Worm (Caenorhabditis elegans) whole organism, L3 larva: ENCODE measurements around the gene srv-7.
A peak's percentile ranks its signal among the peaks of the same experiment; 100 is the strongest.

Experiments used
- R02D3.7 ChIP-seq: fragments of 150-350 bp; optimal IDR thresholded peaks from 2 replicates; lab custom pipeline; 2014; ENCODE audit warnings: missing biosample characterization, missing genetic modification characterization
- ZK546.5 ChIP-seq: sonication (generic microtip); optimal IDR thresholded peaks from 2 replicates; lab custom pipeline; 2017; ENCODE audit warnings: missing biosample characterization, missing genetic modification characterization
- aly-2 ChIP-seq: fragments of 150-350 bp; optimal IDR thresholded peaks from 2 replicates; lab custom pipeline; 2014; ENCODE audit warnings: missing biosample characterization, missing genetic modification characterization
- ceh-16 ChIP-seq: sonication (generic microtip); optimal IDR thresholded peaks from 2 replicates; lab custom pipeline; 2017; ENCODE audit warnings: missing biosample characterization, missing genetic modification characterization
- ceh-28 ChIP-seq: fragments of 150-350 bp; optimal IDR thresholded peaks from 2 replicates; lab custom pipeline; 2014; ENCODE audit warnings: missing biosample characterization, missing genetic modification reagents, missing genetic modification characterization
- ceh-82 ChIP-seq: fragments of 150-350 bp; optimal IDR thresholded peaks from 2 replicates; lab custom pipeline; 2014; ENCODE audit warnings: missing biosample characterization, missing genetic modification characterization
- ceh-9 ChIP-seq: sonication (generic microtip); optimal IDR thresholded peaks from 2 replicates; lab custom pipeline; 2018; ENCODE audit warnings: missing biosample characterization, missing genetic modification characterization
- egl-27 ChIP-seq: sonication (generic microtip); optimal IDR thresholded peaks from 4 replicates; lab custom pipeline; 2017; ENCODE audit warnings: missing biosample characterization, missing genetic modification reagents, missing genetic modification characterization
- egl-5 ChIP-seq: fragments of 150-350 bp; optimal IDR thresholded peaks from 2 replicates; lab custom pipeline; 2017; ENCODE audit warnings: missing biosample characterization, missing genetic modification reagents, missing genetic modification characterization, inconsistent platforms
- elt-1 ChIP-seq: fragments of 150-350 bp; optimal IDR thresholded peaks from 2 replicates; lab custom pipeline; 2014; ENCODE audit warnings: missing biosample characterization, missing genetic modification characterization
- elt-2 ChIP-seq: sonication (generic microtip); optimal IDR thresholded peaks from 2 replicates; lab custom pipeline; 2016; ENCODE audit warnings: missing genetic modification reagents, mild to moderate bottlenecking, missing genetic modification characterization, missing compliant biosample characterization
- elt-3 ChIP-seq, 3 experiments: fragments of 150-350 bp in 1 of 3; sonication (generic microtip) in 2 of 3; optimal IDR thresholded peaks; 2 replicates in 2 of 3; 4 replicates in 1 of 3; lab custom pipeline; 2014 to 2017; ENCODE audit warnings: missing biosample characterization in 3 of 3, missing genetic modification characterization in 3 of 3
- fkh-10 ChIP-seq: sonication (generic microtip); optimal IDR thresholded peaks from 2 replicates; lab custom pipeline; 2017; ENCODE audit warnings: missing biosample characterization, missing genetic modification reagents, missing genetic modification characterization
- fkh-2 ChIP-seq: fragments of 150-350 bp; optimal IDR thresholded peaks from 2 replicates; lab custom pipeline; 2014; ENCODE audit warnings: missing biosample characterization, missing genetic modification reagents, missing genetic modification characterization
- fos-1 ChIP-seq: fragments of 150-350 bp; optimal IDR thresholded peaks from 2 replicates; lab custom pipeline; 2014; ENCODE audit warnings: missing biosample characterization, missing genetic modification characterization
- hmg-11 ChIP-seq: sonication (generic microtip); optimal IDR thresholded peaks from 2 replicates; lab custom pipeline; 2016; ENCODE audit warnings: missing genetic modification characterization, missing compliant biosample characterization
- jun-1 ChIP-seq: fragments of 150-350 bp; optimal IDR thresholded peaks from 2 replicates; lab custom pipeline; 2014; ENCODE audit warnings: missing biosample characterization, missing genetic modification reagents, missing genetic modification characterization
- lin-15B ChIP-seq: fragments of 150-350 bp; optimal IDR thresholded peaks from 2 replicates; lab custom pipeline; 2014; ENCODE audit warnings: missing biosample characterization, missing genetic modification characterization
- lin-39 ChIP-seq: fragments of 150-350 bp; optimal IDR thresholded peaks from 2 replicates; lab custom pipeline; 2018; ENCODE audit warnings: missing biosample characterization, missing genetic modification reagents, missing genetic modification characterization
- lsy-12 ChIP-seq: sonication (generic microtip); optimal IDR thresholded peaks from 2 replicates; lab custom pipeline; 2016; ENCODE audit warnings: mild to moderate bottlenecking, missing genetic modification characterization, missing compliant biosample characterization
- mdl-1 ChIP-seq: fragments of 150-350 bp; optimal IDR thresholded peaks from 2 replicates; lab custom pipeline; 2014; ENCODE audit warnings: missing biosample characterization, missing genetic modification characterization
- mml-1 ChIP-seq: fragments of 150-350 bp; sonication (generic microtip); optimal IDR thresholded peaks from 3 replicates; lab custom pipeline; 2014; ENCODE audit warnings: missing biosample characterization, missing genetic modification characterization
- nfya-1 ChIP-seq: sonication (generic microtip); optimal IDR thresholded peaks from 2 replicates; lab custom pipeline; 2017; ENCODE audit warnings: missing genetic modification characterization, mild to moderate bottlenecking, missing compliant biosample characterization, antibody characterized with exemption, moderate library complexity; ENCODE audit not compliant: insufficient read depth
- nhr-11 ChIP-seq: fragments of 150-350 bp; optimal IDR thresholded peaks from 2 replicates; lab custom pipeline; 2014; ENCODE audit warnings: missing biosample characterization, missing genetic modification characterization
- nhr-12 ChIP-seq: fragments of 150-350 bp; optimal IDR thresholded peaks from 2 replicates; lab custom pipeline; 2014; ENCODE audit warnings: missing biosample characterization, missing genetic modification characterization
- nhr-23 ChIP-seq: fragments of 150-350 bp; optimal IDR thresholded peaks from 2 replicates; lab custom pipeline; 2014; ENCODE audit warnings: missing biosample characterization, missing genetic modification reagents, missing genetic modification characterization
- nhr-237 ChIP-seq: fragments of 150-350 bp; optimal IDR thresholded peaks from 2 replicates; lab custom pipeline; 2014; ENCODE audit warnings: missing biosample characterization, missing genetic modification characterization
- nhr-25 ChIP-seq: sonication (generic microtip); optimal IDR thresholded peaks from 2 replicates; lab custom pipeline; 2017; ENCODE audit warnings: missing biosample characterization, missing genetic modification characterization
- nhr-28 ChIP-seq: fragments of 150-350 bp; optimal IDR thresholded peaks from 2 replicates; lab custom pipeline; 2014; ENCODE audit warnings: missing biosample characterization, missing genetic modification characterization
- nhr-43 ChIP-seq: sonication (generic microtip); optimal IDR thresholded peaks from 2 replicates; lab custom pipeline; 2016; ENCODE audit warnings: mild to moderate bottlenecking, missing genetic modification characterization, missing compliant biosample characterization; ENCODE audit not compliant: poor library complexity, severe bottlenecking
- nhr-67 ChIP-seq: fragments of 150-350 bp; optimal IDR thresholded peaks from 2 replicates; lab custom pipeline; 2014; ENCODE audit warnings: missing biosample characterization, missing genetic modification characterization
- nhr-76 ChIP-seq: fragments of 150-350 bp; sonication (generic microtip); optimal IDR thresholded peaks from 5 replicates; lab custom pipeline; 2014; ENCODE audit warnings: missing biosample characterization, missing genetic modification characterization
- nhr-77 ChIP-seq: fragments of 150-350 bp; optimal IDR thresholded peaks from 2 replicates; lab custom pipeline; 2014; ENCODE audit warnings: missing biosample characterization, missing genetic modification characterization
- pha-4 ChIP-seq: fragments of 150-350 bp; optimal IDR thresholded peaks from 2 replicates; lab custom pipeline; 2014; ENCODE audit warnings: missing biosample characterization, missing genetic modification reagents, missing genetic modification characterization
- pqm-1 ChIP-seq: fragments of 150-350 bp; optimal IDR thresholded peaks from 2 replicates; lab custom pipeline; 2017; ENCODE audit warnings: missing biosample characterization, missing genetic modification characterization, inconsistent platforms
- sea-2 ChIP-seq: fragments of 150-350 bp; sonication (generic microtip); optimal IDR thresholded peaks from 4 replicates; lab custom pipeline; 2014; ENCODE audit warnings: missing biosample characterization, missing genetic modification reagents, missing genetic modification characterization
- skn-1 ChIP-seq: fragments of 150-350 bp; optimal IDR thresholded peaks from 2 replicates; lab custom pipeline; 2014; ENCODE audit warnings: missing biosample characterization, missing genetic modification characterization
- snpc-4 ChIP-seq: fragments of 150-350 bp; optimal IDR thresholded peaks from 2 replicates; lab custom pipeline; 2014; ENCODE audit warnings: missing biosample characterization, missing genetic modification characterization
- tbx-2 ChIP-seq: sonication (generic microtip); optimal IDR thresholded peaks from 2 replicates; lab custom pipeline; 2016; ENCODE audit warnings: mild to moderate bottlenecking, missing genetic modification characterization, missing compliant biosample characterization
- unc-39 ChIP-seq: sonication (generic microtip); optimal IDR thresholded peaks from 4 replicates; lab custom pipeline; 2017; ENCODE audit warnings: missing biosample characterization, missing genetic modification characterization
- unc-62 ChIP-seq: fragments of 150-350 bp; sonication (generic microtip); optimal IDR thresholded peaks from 4 replicates; lab custom pipeline; 2014; ENCODE audit warnings: missing biosample characterization, missing genetic modification reagents, missing genetic modification characterization
- ztf-11 ChIP-seq: fragments of 150-350 bp; optimal IDR thresholded peaks from 2 replicates; lab custom pipeline; 2014; ENCODE audit warnings: missing biosample characterization, missing genetic modification characterization
- ztf-4 ChIP-seq: fragments of 150-350 bp; optimal IDR thresholded peaks from 2 replicates; lab custom pipeline; 2014; ENCODE audit warnings: missing biosample characterization, missing genetic modification characterization

The srv-7 gene

DNA sequence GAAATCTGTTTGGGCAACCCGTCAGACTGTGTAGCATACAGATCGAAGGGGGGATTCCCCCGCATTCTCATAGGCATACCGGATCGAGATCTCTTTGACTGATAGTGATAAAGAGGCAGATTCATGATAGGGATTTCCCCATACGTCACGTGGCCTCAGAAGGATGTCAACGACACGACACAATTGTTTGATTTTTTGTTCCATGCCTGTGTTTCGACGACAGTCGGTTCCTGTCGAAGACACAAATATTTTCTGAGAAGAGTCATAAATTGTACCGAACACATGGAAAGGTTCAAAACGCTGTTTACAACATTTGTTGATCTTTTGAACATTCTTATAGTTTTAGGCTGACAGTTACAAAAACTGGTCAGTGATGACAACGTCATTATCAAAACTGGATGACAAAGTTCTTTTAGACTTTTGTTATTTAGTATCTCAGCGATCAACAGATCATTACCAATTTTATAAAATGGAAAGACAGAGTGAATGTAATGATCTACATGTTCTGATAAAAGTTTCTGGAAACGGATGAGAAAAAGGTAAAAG, 19.3 kb downstream of the srv-7 start:
- TF ChIP-seq nhr-43 (tag; lab: Kevin White, UChicago) (peak; percentile 87), skn-1 (tag; lab: Kevin White, UChicago) (no peak), nhr-67 (tag; lab: Kevin White, UChicago) (no peak), pha-4 (tag; lab: Kevin White, UChicago) (no peak), ceh-9 (tag; lab: Kevin White, UChicago) (no peak), egl-5 (tag; lab: Kevin White, UChicago) (no peak), sea-2 (GFP tag; lab: Kevin White, UChicago) (no peak), unc-39 (tag; lab: Kevin White, UChicago) (no peak), nhr-76 (no peak), elt-2 (tag; lab: Kevin White, UChicago) (peak; percentile 15), lsy-12 (tag; lab: Kevin White, UChicago) (peak; percentile 24), tbx-2 (tag; lab: Kevin White, UChicago) (no peak), elt-1 (tag; lab: Kevin White, UChicago) (no peak), ceh-16 (tag; lab: Kevin White, UChicago) (no peak), egl-27 (tag; lab: Kevin White, UChicago) (no peak), lin-39 (no peak), hmg-11 (tag; lab: Kevin White, UChicago) (no peak), nhr-237 (no peak), fkh-10 (GFP tag; lab: Kevin White, UChicago) (no peak), fos-1 (no peak), lin-15B (no peak), aly-2 (tag; lab: Kevin White, UChicago) (no peak), mdl-1 (no peak), jun-1 (no peak), pqm-1 (no peak), nfya-1 (tag; lab: Kevin White, UChicago) (no peak), ceh-28 (no peak), mml-1 (tag; lab: Kevin White, UChicago) (no peak), ztf-11 (tag; lab: Kevin White, UChicago) (no peak), nhr-11 (tag; lab: Kevin White, UChicago) (no peak), fkh-2 (tag; lab: Kevin White, UChicago) (no peak), ceh-82 (no peak), elt-3 (tag; optimal IDR thresholded peaks at IDR 0.05; lab: Kevin White, UChicago) (peak in 1 of 3 experiments; percentile 80), R02D3.7 (tag; lab: Kevin White, UChicago) (no peak), nhr-25 (tag; lab: Kevin White, UChicago) (peak; percentile 83), snpc-4 (no peak), ztf-4 (tag; lab: Kevin White, UChicago) (no peak), ZK546.5 (tag; lab: Kevin White, UChicago) (no peak), nhr-12 (no peak), nhr-23 (peak; percentile 79), nhr-77 (tag; lab: Kevin White, UChicago) (no peak), unc-62 (GFP tag; lab: Kevin White, UChicago) (no peak)

ce11 chrX:5621793-5622192, 26.0 kb downstream of the srv-7 start:
- no peak for TF ChIP-seq nhr-28 (tag; lab: Kevin White, UChicago)
- TF ChIP-seq nhr-76, result no peak
- no peak for TF ChIP-seq skn-1 (tag; lab: Kevin White, UChicago)
- TF ChIP-seq lsy-12 (tag; lab: Kevin White, UChicago), result no peak
- TF ChIP-seq, all 47 proteins: peak for 0

ce11 chrX:5616000-5616399, 31.8 kb downstream of the srv-7 start:
- TF ChIP-seq fkh-10 (GFP tag; lab: Kevin White, UChicago) (no peak), fkh-2 (tag; lab: Kevin White, UChicago) (no peak), pqm-1 (no peak), mml-1 (tag; lab: Kevin White, UChicago) (no peak), ceh-28 (no peak), elt-1 (tag; lab: Kevin White, UChicago) (no peak), nhr-43 (tag; lab: Kevin White, UChicago) (no peak), nhr-77 (tag; lab: Kevin White, UChicago) (no peak), ceh-9 (tag; lab: Kevin White, UChicago) (no peak), nhr-28 (tag; lab: Kevin White, UChicago) (no peak), hmg-11 (tag; lab: Kevin White, UChicago) (no peak), skn-1 (tag; lab: Kevin White, UChicago) (no peak), nhr-11 (tag; lab: Kevin White, UChicago) (no peak), nhr-67 (tag; lab: Kevin White, UChicago) (no peak), nhr-76 (no peak), tbx-2 (tag; lab: Kevin White, UChicago) (no peak), elt-3 (tag; optimal IDR thresholded peaks at IDR 0.05; lab: Kevin White, UChicago) (no peak), R02D3.7 (tag; lab: Kevin White, UChicago) (no peak)
